Worm (Caenorhabditis elegans) whole organism, L3 larva: Measurements from ENCODE around the gene srv-4.

ENCODE experiments used
- ceh-28 ChIP-seq: fragments of 150-350 bp; optimal IDR thresholded peaks from 2 replicates; lab custom pipeline; 2014; ENCODE audit warnings: missing biosample characterization, missing genetic modification reagents, missing genetic modification characterization
- egl-27 ChIP-seq: sonication (generic microtip); optimal IDR thresholded peaks from 4 replicates; lab custom pipeline; 2017; ENCODE audit warnings: missing biosample characterization, missing genetic modification reagents, missing genetic modification characterization
- elt-1 ChIP-seq: fragments of 150-350 bp; optimal IDR thresholded peaks from 2 replicates; lab custom pipeline; 2014; ENCODE audit warnings: missing biosample characterization, missing genetic modification characterization
- elt-2 ChIP-seq: sonication (generic microtip); optimal IDR thresholded peaks from 2 replicates; lab custom pipeline; 2016; ENCODE audit warnings: missing genetic modification reagents, mild to moderate bottlenecking, missing genetic modification characterization, missing compliant biosample characterization
- fkh-10 ChIP-seq: sonication (generic microtip); optimal IDR thresholded peaks from 2 replicates; lab custom pipeline; 2017; ENCODE audit warnings: missing biosample characterization, missing genetic modification reagents, missing genetic modification characterization
- jun-1 ChIP-seq: fragments of 150-350 bp; optimal IDR thresholded peaks from 2 replicates; lab custom pipeline; 2014; ENCODE audit warnings: missing biosample characterization, missing genetic modification reagents, missing genetic modification characterization
- nfya-1 ChIP-seq: sonication (generic microtip); optimal IDR thresholded peaks from 2 replicates; lab custom pipeline; 2017; ENCODE audit warnings: missing genetic modification characterization, mild to moderate bottlenecking, missing compliant biosample characterization, antibody characterized with exemption, moderate library complexity; ENCODE audit not compliant: insufficient read depth
- nhr-12 ChIP-seq: fragments of 150-350 bp; optimal IDR thresholded peaks from 2 replicates; lab custom pipeline; 2014; ENCODE audit warnings: missing biosample characterization, missing genetic modification characterization
- nhr-237 ChIP-seq: fragments of 150-350 bp; optimal IDR thresholded peaks from 2 replicates; lab custom pipeline; 2014; ENCODE audit warnings: missing biosample characterization, missing genetic modification characterization
- nhr-77 ChIP-seq: fragments of 150-350 bp; optimal IDR thresholded peaks from 2 replicates; lab custom pipeline; 2014; ENCODE audit warnings: missing biosample characterization, missing genetic modification characterization
- pha-4 ChIP-seq: fragments of 150-350 bp; optimal IDR thresholded peaks from 2 replicates; lab custom pipeline; 2014; ENCODE audit warnings: missing biosample characterization, missing genetic modification reagents, missing genetic modification characterization
- snpc-4 ChIP-seq: fragments of 150-350 bp; optimal IDR thresholded peaks from 2 replicates; lab custom pipeline; 2014; ENCODE audit warnings: missing biosample characterization, missing genetic modification characterization
- ztf-11 ChIP-seq: fragments of 150-350 bp; optimal IDR thresholded peaks from 2 replicates; lab custom pipeline; 2014; ENCODE audit warnings: missing biosample characterization, missing genetic modification characterization

DNA sequence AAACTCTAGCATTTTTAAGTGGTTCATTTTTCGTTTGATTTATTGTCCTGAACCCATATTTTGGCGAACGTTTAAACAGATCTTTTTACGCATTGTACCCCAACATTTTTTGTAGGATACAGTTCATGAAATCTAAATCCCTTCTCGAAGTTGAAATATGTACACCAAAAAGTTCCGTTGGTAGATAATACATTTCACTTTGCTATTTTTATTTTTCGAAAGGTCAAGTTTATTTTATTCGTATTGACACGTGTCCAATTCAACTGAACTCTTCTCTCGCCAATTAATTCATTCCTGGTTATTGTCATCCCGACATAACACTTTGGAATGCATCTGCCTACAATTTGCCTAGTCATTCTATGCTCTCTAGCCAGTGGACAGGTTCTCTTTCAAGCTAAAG lies 17.3 kb downstream of the srv-4 start, which contains the start of gene F36A4.2:
- TF ChIP-seq nhr-12 (tag; lab: Kevin White, UChicago) (no peak), snpc-4 (tag; lab: Kevin White, UChicago) (no peak), nhr-77 (tag; lab: Kevin White, UChicago) (no peak), jun-1 (tag; lab: Kevin White, UChicago) (no peak), ceh-28 (tag; lab: Kevin White, UChicago) (no peak), elt-1 (tag; lab: Kevin White, UChicago) (no peak), elt-2 (tag; lab: Kevin White, UChicago) (no peak), fkh-10 (GFP tag; lab: Kevin White, UChicago) (no peak), egl-27 (tag; lab: Kevin White, UChicago) (no peak), ztf-11 (tag; lab: Kevin White, UChicago) (no peak), nfya-1 (tag; lab: Kevin White, UChicago) (no peak), pha-4 (tag; lab: Kevin White, UChicago) (no peak), nhr-237 (tag; lab: Kevin White, UChicago) (no peak)
